Fruit fly (Drosophila melanogaster) whole organism, embryonic: Measurements from ENCODE around the gene CG4462.

Experiments
- Adf1 ChIP-seq: fragments of 200-800 bp; sonication (Bioruptor generic); IDR thresholded peaks from 2 replicates; pipeline ENCODE4 v1.3.6; 2022; ENCODE audit warnings: missing biosample characterization, missing genetic modification characterization
- CG10321 ChIP-seq: fragments of 200-800 bp; sonication (Bioruptor generic); IDR thresholded peaks from 2 replicates; pipeline ENCODE4 v1.3.6; 2022; ENCODE audit warnings: missing biosample characterization, missing genetic modification characterization
- CG10543 ChIP-seq: fragments of 200-800 bp; sonication (Bioruptor generic); optimal IDR thresholded peaks from 3 replicates; lab custom pipeline; 2017; ENCODE audit warnings: missing biosample characterization, mild to moderate bottlenecking, missing genetic modification characterization, moderate library complexity
- CG11247 ChIP-seq: fragments of 200-800 bp; sonication (Bioruptor generic); IDR thresholded peaks from 2 replicates; pipeline ENCODE4 v1.3.6; 2022; ENCODE audit warnings: missing biosample characterization, missing genetic modification characterization
- CG11504 ChIP-seq: fragments of 200-800 bp; sonication (Bioruptor generic); optimal IDR thresholded peaks from 3 replicates; lab custom pipeline; 2019; ENCODE audit warnings: missing biosample characterization, mild to moderate bottlenecking, missing genetic modification characterization, moderate library complexity
- CG13287 ChIP-seq: fragments of 200-800 bp; sonication (Bioruptor generic); IDR thresholded peaks from 2 replicates; pipeline ENCODE4 v1.3.6; 2022; ENCODE audit warnings: missing biosample characterization, missing genetic modification characterization; ENCODE audit not compliant: partially characterized antibody
- CG13894 ChIP-seq: fragments of 200-800 bp; sonication (Bioruptor generic); optimal IDR thresholded peaks from 3 replicates; lab custom pipeline; 2018; ENCODE audit warnings: missing biosample characterization, mild to moderate bottlenecking, missing genetic modification characterization, moderate library complexity
- CG1603 ChIP-seq: fragments of 200-800 bp; sonication (Bioruptor generic); optimal IDR thresholded peaks from 2 replicates; lab custom pipeline; 2019; ENCODE audit warnings: missing biosample characterization, mild to moderate bottlenecking, missing genetic modification characterization, moderate library complexity
- CG17802 ChIP-seq: fragments of 200-800 bp; sonication (Bioruptor generic); optimal IDR thresholded peaks from 2 replicates; lab custom pipeline; 2018; ENCODE audit warnings: missing biosample characterization, mild to moderate bottlenecking, missing genetic modification characterization, moderate library complexity
- CG2129 ChIP-seq: fragments of 200-800 bp; sonication (Bioruptor generic); IDR thresholded peaks from 2 replicates; pipeline ENCODE4 v1.3.6; 2022; ENCODE audit warnings: missing biosample characterization, missing genetic modification characterization; ENCODE audit not compliant: partially characterized antibody
- CG3407 ChIP-seq: fragments of 200-800 bp; sonication (Bioruptor generic); optimal IDR thresholded peaks from 2 replicates; lab custom pipeline; 2018; ENCODE audit warnings: missing biosample characterization, mild to moderate bottlenecking, missing genetic modification characterization
- CG34224 ChIP-seq: fragments of 200-800 bp; sonication (Bioruptor generic); IDR thresholded peaks from 3 replicates; pipeline ENCODE4 v1.3.6; 2022; ENCODE audit warnings: missing biosample characterization, missing genetic modification characterization; ENCODE audit not compliant: partially characterized antibody
- CG3995 ChIP-seq: fragments of 200-800 bp; sonication (Bioruptor generic); optimal IDR thresholded peaks from 3 replicates; lab custom pipeline; 2016; ENCODE audit warnings: missing biosample characterization, missing genetic modification characterization
- CG4282 ChIP-seq: fragments of 200-800 bp; sonication (Bioruptor generic); optimal IDR thresholded peaks from 2 replicates; lab custom pipeline; 2016; ENCODE audit warnings: missing biosample characterization, missing genetic modification characterization
- CG4820 ChIP-seq: fragments of 200-800 bp; sonication (Bioruptor generic); optimal IDR thresholded peaks from 3 replicates; lab custom pipeline; 2016; ENCODE audit warnings: missing biosample characterization, missing genetic modification characterization
- CG6254 ChIP-seq: fragments of 200-800 bp; sonication (Bioruptor generic); optimal IDR thresholded peaks from 3 replicates; lab custom pipeline; 2017; ENCODE audit warnings: mild to moderate bottlenecking, missing biosample characterization, missing genetic modification reagents, missing genetic modification characterization
- CG7271 ChIP-seq: fragments of 200-800 bp; sonication (Bioruptor generic); optimal IDR thresholded peaks from 2 replicates; lab custom pipeline; 2018; ENCODE audit warnings: missing biosample characterization, mild to moderate bottlenecking, missing genetic modification characterization, moderate library complexity
- CG9727 ChIP-seq: fragments of 200-800 bp; sonication (Bioruptor generic); optimal IDR thresholded peaks from 3 replicates; lab custom pipeline; 2017; ENCODE audit warnings: missing biosample characterization, mild to moderate bottlenecking, missing genetic modification characterization
- CTCF ChIP-seq: fragments of 200-800 bp; sonication (Bioruptor generic); optimal IDR thresholded peaks from 2 replicates; lab custom pipeline; 2017; ENCODE audit warnings: missing biosample characterization, mild to moderate bottlenecking, missing genetic modification characterization, moderate library complexity
- D ChIP-seq, 2 experiments: fragments of 200-800 bp in 1 of 2; fragments of >200 bp in 1 of 2; sonication (Bioruptor generic) in 1 of 2; optimal IDR thresholded peaks; 2 replicates in 1 of 2; 3 replicates in 1 of 2; lab custom pipeline; 2017; ENCODE audit warnings: mild to moderate bottlenecking in 1 of 2, missing biosample characterization in 1 of 2, missing genetic modification characterization in 1 of 2, missing genetic modification reagents in 1 of 2
- Dip3 ChIP-seq: fragments of 200-800 bp; sonication (Bioruptor generic); optimal IDR thresholded peaks from 3 replicates; lab custom pipeline; 2016; ENCODE audit warnings: missing biosample characterization, missing genetic modification characterization
- Dp ChIP-seq: fragments of 200-800 bp; sonication (Bioruptor generic); optimal IDR thresholded peaks from 2 replicates; lab custom pipeline; 2018; ENCODE audit warnings: missing biosample characterization, mild to moderate bottlenecking, missing genetic modification characterization, moderate library complexity
- ERR ChIP-seq: fragments of 200-800 bp; sonication (Bioruptor generic); optimal IDR thresholded peaks from 2 replicates; lab custom pipeline; 2016; ENCODE audit warnings: missing biosample characterization, missing genetic modification characterization
- Mad ChIP-seq: fragments of 200-800 bp; sonication (Bioruptor generic); optimal IDR thresholded peaks from 2 replicates; lab custom pipeline; 2016; ENCODE audit warnings: missing biosample characterization, missing genetic modification characterization
- Mes4 ChIP-seq: fragments of 200-800 bp; sonication (Bioruptor generic); optimal IDR thresholded peaks from 2 replicates; lab custom pipeline; 2016; ENCODE audit warnings: missing biosample characterization, missing genetic modification characterization
- Myb ChIP-seq: fragments of 200-800 bp; sonication (Bioruptor generic); optimal IDR thresholded peaks from 2 replicates; lab custom pipeline; 2016; ENCODE audit warnings: missing biosample characterization, missing genetic modification characterization
- NC2β ChIP-seq: fragments of 200-800 bp; sonication (Bioruptor generic); optimal IDR thresholded peaks from 2 replicates; lab custom pipeline; 2016; ENCODE audit warnings: missing biosample characterization, missing genetic modification characterization
- Ptx1 ChIP-seq: fragments of 200-800 bp; sonication (Bioruptor generic); IDR thresholded peaks from 2 replicates; pipeline ENCODE4 v1.3.6; 2022; ENCODE audit warnings: missing biosample characterization, missing genetic modification characterization
- Rx ChIP-seq: fragments of 200-800 bp; sonication (Bioruptor generic); IDR thresholded peaks from 2 replicates; pipeline ENCODE4 v1.3.6; 2022; ENCODE audit warnings: missing biosample characterization, missing genetic modification characterization
- bowl ChIP-seq: fragments of 200-800 bp; sonication (Bioruptor generic); IDR thresholded peaks from 2 replicates; pipeline ENCODE4 v1.3.6; 2022; ENCODE audit warnings: missing biosample characterization, missing genetic modification characterization
- dan ChIP-seq: fragments of 200-800 bp; sonication (Bioruptor generic); IDR thresholded peaks from 2 replicates; pipeline ENCODE4 v1.3.6; 2022; ENCODE audit warnings: missing biosample characterization, missing genetic modification characterization
- dpn ChIP-seq, 2 experiments: fragments of 200-800 bp; sonication (Bioruptor generic); optimal IDR thresholded peaks; 3 replicates each; lab custom pipeline; 2016; ENCODE audit warnings: missing biosample characterization in 2 of 2, missing genetic modification characterization in 2 of 2
- gce ChIP-seq: fragments of 200-800 bp; sonication (Bioruptor generic); IDR thresholded peaks from 3 replicates; pipeline ENCODE4 v1.3.6; 2022; ENCODE audit warnings: missing biosample characterization, missing genetic modification characterization
- grau ChIP-seq: fragments of 200-800 bp; optimal IDR thresholded peaks from 3 replicates; lab custom pipeline; 2019; ENCODE audit warnings: missing biosample characterization, mild to moderate bottlenecking, missing genetic modification characterization, moderate library complexity
- grn ChIP-seq: fragments of 200-800 bp; sonication (Bioruptor generic); optimal IDR thresholded peaks from 3 replicates; lab custom pipeline; 2017; ENCODE audit warnings: missing biosample characterization, missing genetic modification characterization
- jing ChIP-seq: fragments of 200-800 bp; sonication (Bioruptor generic); optimal IDR thresholded peaks from 2 replicates; lab custom pipeline; 2018; ENCODE audit warnings: missing biosample characterization, mild to moderate bottlenecking, missing genetic modification characterization
- jumu ChIP-seq: fragments of 200-800 bp; sonication (Bioruptor generic); optimal IDR thresholded peaks from 3 replicates; lab custom pipeline; 2016; ENCODE audit warnings: missing biosample characterization, missing genetic modification characterization
- mam ChIP-seq: fragments of 200-800 bp; sonication (Bioruptor generic); optimal IDR thresholded peaks from 3 replicates; lab custom pipeline; 2016; ENCODE audit warnings: missing biosample characterization, missing genetic modification characterization
- nau ChIP-seq: fragments of 200-800 bp; sonication (Bioruptor generic); optimal IDR thresholded peaks from 3 replicates; lab custom pipeline; 2017; ENCODE audit warnings: missing biosample characterization, mild to moderate bottlenecking, missing genetic modification characterization, missing genetic modification reagents
- oc ChIP-seq: fragments of 200-800 bp; sonication (Bioruptor generic); optimal IDR thresholded peaks from 2 replicates; lab custom pipeline; 2018; ENCODE audit warnings: missing biosample characterization, mild to moderate bottlenecking, missing genetic modification characterization, moderate library complexity
- otp ChIP-seq: fragments of 200-800 bp; sonication (Bioruptor generic); IDR thresholded peaks from 3 replicates; pipeline ENCODE4, ENCODE4 v1.3.6; 2022; ENCODE audit warnings: missing biosample characterization, missing genetic modification characterization
- pb ChIP-seq: fragments of 200-800 bp; sonication (Bioruptor generic); optimal IDR thresholded peaks from 3 replicates; lab custom pipeline; 2016; ENCODE audit warnings: missing biosample characterization, missing genetic modification characterization
- pum ChIP-seq: fragments of 200-800 bp; sonication (Bioruptor generic); optimal IDR thresholded peaks from 2 replicates; lab custom pipeline; 2016; ENCODE audit warnings: missing biosample characterization, missing genetic modification characterization
- slbo ChIP-seq: fragments of 200-800 bp; sonication (Bioruptor generic); IDR thresholded peaks from 2 replicates; pipeline ENCODE4 v1.3.6; 2022; ENCODE audit warnings: missing biosample characterization, missing genetic modification characterization
- slp2 ChIP-seq: fragments of 200-800 bp; sonication (Bioruptor generic); optimal IDR thresholded peaks from 2 replicates; lab custom pipeline; 2016; ENCODE audit warnings: missing biosample characterization, missing genetic modification characterization
- sna ChIP-seq: fragments of 200-800 bp; sonication (Bioruptor generic); IDR thresholded peaks from 2 replicates; pipeline ENCODE4 v1.3.6; 2022; ENCODE audit warnings: missing biosample characterization, missing genetic modification characterization; ENCODE audit not compliant: partially characterized antibody
- stwl ChIP-seq: fragments of 200-800 bp; sonication (Bioruptor generic); optimal IDR thresholded peaks from 3 replicates; lab custom pipeline; 2018; ENCODE audit warnings: missing biosample characterization, mild to moderate bottlenecking, missing genetic modification characterization, moderate library complexity
- sug ChIP-seq: fragments of 200-800 bp; optimal IDR thresholded peaks from 2 replicates; lab custom pipeline; 2019; ENCODE audit warnings: missing biosample characterization, mild to moderate bottlenecking, missing genetic modification characterization, moderate library complexity
- tio ChIP-seq: fragments of 200-800 bp; sonication (Bioruptor generic); optimal IDR thresholded peaks from 2 replicates; lab custom pipeline; 2017; ENCODE audit warnings: missing biosample characterization, missing genetic modification characterization, inconsistent platforms
- ttk ChIP-seq: fragments of 200-800 bp; sonication (Bioruptor generic); IDR thresholded peaks from 2 replicates; pipeline ENCODE4 v2.1.2; 2022; ENCODE audit warnings: missing biosample characterization, missing genetic modification characterization
- wek ChIP-seq: fragments of 200-800 bp; sonication (Bioruptor generic); optimal IDR thresholded peaks from 3 replicates; lab custom pipeline; 2018; ENCODE audit warnings: missing biosample characterization, mild to moderate bottlenecking, missing genetic modification characterization, moderate library complexity

The CG4462 gene

DNA sequence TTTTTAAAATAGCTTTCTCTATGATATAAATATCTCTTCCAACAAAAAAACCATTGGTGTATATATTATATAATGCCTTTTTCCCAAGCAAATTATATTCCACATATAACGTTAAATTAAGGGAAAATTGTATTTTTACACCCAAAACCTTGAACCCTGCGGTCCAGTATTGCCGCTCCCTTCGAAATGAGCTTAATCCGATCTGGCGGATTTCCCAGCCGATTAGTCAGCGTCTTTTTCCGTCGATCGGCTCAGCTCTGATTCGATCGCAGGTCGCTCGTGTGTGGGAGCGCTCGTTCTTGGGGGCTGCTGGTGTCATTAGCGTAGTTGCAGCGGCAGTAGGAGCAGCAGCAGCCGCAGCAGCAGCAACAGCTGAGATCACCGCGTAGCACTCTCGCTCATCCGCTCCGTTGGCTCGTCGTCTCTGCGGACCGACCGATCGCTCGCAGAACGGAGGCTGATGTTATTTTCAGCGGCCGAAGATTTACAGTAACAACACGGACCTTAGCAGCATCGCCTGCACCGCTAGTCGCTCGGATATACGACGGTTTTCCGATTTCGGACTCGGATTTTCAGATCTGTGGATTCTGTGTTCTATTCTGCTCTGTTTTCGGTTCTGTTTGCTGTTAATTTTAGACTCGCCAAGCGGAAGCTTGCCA is 34.7 kb downstream of the CG4462 start, which contains the start of gene CG4733 (continued):
- TF ChIP-seq oc (tag; lab: Kevin White, UChicago): no peak
- TF ChIP-seq dpn (GFP tag; optimal IDR thresholded peaks at IDR 0.05; lab: Kevin White, UChicago): no peak
- no peak for TF ChIP-seq jumu
- no peak for TF ChIP-seq CG4820 (GFP tag; lab: Kevin White, UChicago)
- TF ChIP-seq Adf1 (GFP tag; lab: Robert Waterston, UW): peak; percentile 74
- no peak for TF ChIP-seq gce (GFP tag; lab: Robert Waterston, UW)
- no peak for TF ChIP-seq tio
- no peak for TF ChIP-seq Dip3 (GFP tag; lab: Kevin White, UChicago)
- TF ChIP-seq Mad (GFP tag; lab: Kevin White, UChicago): no peak
- TF ChIP-seq CG10543: peak; percentile 25
- TF ChIP-seq grau (tag; lab: Kevin White, UChicago): peak; percentile 48
- TF ChIP-seq CTCF: no peak
- TF ChIP-seq slbo: no peak
- no peak for TF ChIP-seq CG3995 (GFP tag; lab: Kevin White, UChicago)
- TF ChIP-seq Rx (GFP tag; lab: Robert Waterston, UW): no peak
- TF ChIP-seq nau (GFP tag; lab: Kevin White, UChicago): no peak
- no peak for TF ChIP-seq CG3407 (GFP tag; lab: Kevin White, UChicago)
- no peak for TF ChIP-seq wek (GFP tag; lab: Kevin White, UChicago)
- no peak for TF ChIP-seq grn (GFP tag; lab: Kevin White, UChicago)
- no peak for TF ChIP-seq dan (GFP tag; lab: Robert Waterston, UW)
- no peak for TF ChIP-seq CG9727
- no peak for TF ChIP-seq NC2β
- no peak for TF ChIP-seq CG7271 (tag; lab: Kevin White, UChicago)
- TF ChIP-seq CG11504: peak; percentile 24
- TF ChIP-seq otp (GFP tag; lab: Robert Waterston, UW): no peak
- no peak for TF ChIP-seq Ptx1 (GFP tag; lab: Robert Waterston, UW)
- no peak for TF ChIP-seq D (optimal IDR thresholded peaks at IDR 0.05; lab: Kevin White, UChicago)
- TF ChIP-seq D (GFP tag; optimal IDR thresholded peaks at IDR 0.05; lab: Kevin White, UChicago): no peak
- no peak for TF ChIP-seq stwl (tag; lab: Kevin White, UChicago)
- TF ChIP-seq CG13894 (tag; lab: Kevin White, UChicago): no peak
- no peak for TF ChIP-seq ttk
- peak; percentile 58 for TF ChIP-seq sug (tag; lab: Kevin White, UChicago)
- no peak for TF ChIP-seq Myb (GFP tag; lab: Kevin White, UChicago)
- TF ChIP-seq bowl (GFP tag; lab: Robert Waterston, UW): no peak
- no peak for TF ChIP-seq Dp (GFP tag; lab: Kevin White, UChicago)
- TF ChIP-seq CG11247 (GFP tag; lab: Robert Waterston, UW): no peak
- TF ChIP-seq CG1603 (tag; lab: Kevin White, UChicago): no peak
- no peak for TF ChIP-seq Mes4 (GFP tag; lab: Kevin White, UChicago)
- no peak for TF ChIP-seq CG17802
- 0 out of 3 replicates have a peak, but pooled peaks have one; percentile 15 for TF ChIP-seq CG34224 (GFP tag; lab: Robert Waterston, UW)
- no peak for TF ChIP-seq ERR
- no peak for TF ChIP-seq CG4282 (GFP tag; lab: Kevin White, UChicago)
- TF ChIP-seq pb (GFP tag; lab: Kevin White, UChicago): no peak
- TF ChIP-seq CG10321: no peak
- TF ChIP-seq jing: no peak
- no peak for TF ChIP-seq CG6254 (GFP tag; lab: Kevin White, UChicago)
- no peak for TF ChIP-seq CG2129
- TF ChIP-seq mam: no peak
- no peak for TF ChIP-seq slp2
- no peak for TF ChIP-seq pum (GFP tag; lab: Kevin White, UChicago)
- no peak for TF ChIP-seq sna
- TF ChIP-seq CG13287 (GFP tag; lab: Robert Waterston, UW): peak; percentile 30
